Worm (Caenorhabditis elegans) whole organism, L3 larva: Measurements from ENCODE around the gene clec-35.

Experiments used
- R02D3.7 ChIP-seq: fragments of 150-350 bp; optimal IDR thresholded peaks from 2 replicates; lab custom pipeline; 2014; ENCODE audit warnings: missing biosample characterization, missing genetic modification characterization
- ZK546.5 ChIP-seq: sonication (generic microtip); optimal IDR thresholded peaks from 2 replicates; lab custom pipeline; 2017; ENCODE audit warnings: missing biosample characterization, missing genetic modification characterization
- ama-1 ChIP-seq: fragments of 150-350 bp; optimal IDR thresholded peaks from 2 replicates; lab custom pipeline; 2018
- ceh-16 ChIP-seq: sonication (generic microtip); optimal IDR thresholded peaks from 2 replicates; lab custom pipeline; 2017; ENCODE audit warnings: missing biosample characterization, missing genetic modification characterization
- ceh-28 ChIP-seq: fragments of 150-350 bp; optimal IDR thresholded peaks from 2 replicates; lab custom pipeline; 2014; ENCODE audit warnings: missing biosample characterization, missing genetic modification reagents, missing genetic modification characterization
- ceh-82 ChIP-seq: fragments of 150-350 bp; optimal IDR thresholded peaks from 2 replicates; lab custom pipeline; 2014; ENCODE audit warnings: missing biosample characterization, missing genetic modification characterization
- ceh-9 ChIP-seq: sonication (generic microtip); optimal IDR thresholded peaks from 2 replicates; lab custom pipeline; 2018; ENCODE audit warnings: missing biosample characterization, missing genetic modification characterization
- egl-27 ChIP-seq: sonication (generic microtip); optimal IDR thresholded peaks from 4 replicates; lab custom pipeline; 2017; ENCODE audit warnings: missing biosample characterization, missing genetic modification reagents, missing genetic modification characterization
- egl-5 ChIP-seq: fragments of 150-350 bp; optimal IDR thresholded peaks from 2 replicates; lab custom pipeline; 2017; ENCODE audit warnings: missing biosample characterization, missing genetic modification reagents, missing genetic modification characterization, inconsistent platforms
- elt-1 ChIP-seq: fragments of 150-350 bp; optimal IDR thresholded peaks from 2 replicates; lab custom pipeline; 2014; ENCODE audit warnings: missing biosample characterization, missing genetic modification characterization
- elt-2 ChIP-seq: sonication (generic microtip); optimal IDR thresholded peaks from 2 replicates; lab custom pipeline; 2016; ENCODE audit warnings: missing genetic modification reagents, mild to moderate bottlenecking, missing genetic modification characterization, missing compliant biosample characterization
- fkh-10 ChIP-seq: sonication (generic microtip); optimal IDR thresholded peaks from 2 replicates; lab custom pipeline; 2017; ENCODE audit warnings: missing biosample characterization, missing genetic modification reagents, missing genetic modification characterization
- fkh-2 ChIP-seq: fragments of 150-350 bp; optimal IDR thresholded peaks from 2 replicates; lab custom pipeline; 2014; ENCODE audit warnings: missing biosample characterization, missing genetic modification reagents, missing genetic modification characterization
- fos-1 ChIP-seq: fragments of 150-350 bp; optimal IDR thresholded peaks from 2 replicates; lab custom pipeline; 2014; ENCODE audit warnings: missing biosample characterization, missing genetic modification characterization
- hmg-11 ChIP-seq: sonication (generic microtip); optimal IDR thresholded peaks from 2 replicates; lab custom pipeline; 2016; ENCODE audit warnings: missing genetic modification characterization, missing compliant biosample characterization
- jun-1 ChIP-seq: fragments of 150-350 bp; optimal IDR thresholded peaks from 2 replicates; lab custom pipeline; 2014; ENCODE audit warnings: missing biosample characterization, missing genetic modification reagents, missing genetic modification characterization
- lin-15B ChIP-seq: fragments of 150-350 bp; optimal IDR thresholded peaks from 2 replicates; lab custom pipeline; 2014; ENCODE audit warnings: missing biosample characterization, missing genetic modification characterization
- lin-39 ChIP-seq: fragments of 150-350 bp; optimal IDR thresholded peaks from 2 replicates; lab custom pipeline; 2018; ENCODE audit warnings: missing biosample characterization, missing genetic modification reagents, missing genetic modification characterization
- lsy-12 ChIP-seq: sonication (generic microtip); optimal IDR thresholded peaks from 2 replicates; lab custom pipeline; 2016; ENCODE audit warnings: mild to moderate bottlenecking, missing genetic modification characterization, missing compliant biosample characterization
- mdl-1 ChIP-seq: fragments of 150-350 bp; optimal IDR thresholded peaks from 2 replicates; lab custom pipeline; 2014; ENCODE audit warnings: missing biosample characterization, missing genetic modification characterization
- nfya-1 ChIP-seq: sonication (generic microtip); optimal IDR thresholded peaks from 2 replicates; lab custom pipeline; 2017; ENCODE audit warnings: missing genetic modification characterization, mild to moderate bottlenecking, missing compliant biosample characterization, antibody characterized with exemption, moderate library complexity; ENCODE audit not compliant: insufficient read depth
- nhr-12 ChIP-seq: fragments of 150-350 bp; optimal IDR thresholded peaks from 2 replicates; lab custom pipeline; 2014; ENCODE audit warnings: missing biosample characterization, missing genetic modification characterization
- nhr-23 ChIP-seq: fragments of 150-350 bp; optimal IDR thresholded peaks from 2 replicates; lab custom pipeline; 2014; ENCODE audit warnings: missing biosample characterization, missing genetic modification reagents, missing genetic modification characterization
- nhr-237 ChIP-seq: fragments of 150-350 bp; optimal IDR thresholded peaks from 2 replicates; lab custom pipeline; 2014; ENCODE audit warnings: missing biosample characterization, missing genetic modification characterization
- nhr-25 ChIP-seq: sonication (generic microtip); optimal IDR thresholded peaks from 2 replicates; lab custom pipeline; 2017; ENCODE audit warnings: missing biosample characterization, missing genetic modification characterization
- nhr-28 ChIP-seq: fragments of 150-350 bp; optimal IDR thresholded peaks from 2 replicates; lab custom pipeline; 2014; ENCODE audit warnings: missing biosample characterization, missing genetic modification characterization
- nhr-76 ChIP-seq: fragments of 150-350 bp; sonication (generic microtip); optimal IDR thresholded peaks from 5 replicates; lab custom pipeline; 2014; ENCODE audit warnings: missing biosample characterization, missing genetic modification characterization
- nhr-77 ChIP-seq: fragments of 150-350 bp; optimal IDR thresholded peaks from 2 replicates; lab custom pipeline; 2014; ENCODE audit warnings: missing biosample characterization, missing genetic modification characterization
- pha-4 ChIP-seq: fragments of 150-350 bp; optimal IDR thresholded peaks from 2 replicates; lab custom pipeline; 2014; ENCODE audit warnings: missing biosample characterization, missing genetic modification reagents, missing genetic modification characterization
- pqm-1 ChIP-seq: fragments of 150-350 bp; optimal IDR thresholded peaks from 2 replicates; lab custom pipeline; 2017; ENCODE audit warnings: missing biosample characterization, missing genetic modification characterization, inconsistent platforms
- sea-2 ChIP-seq: fragments of 150-350 bp; sonication (generic microtip); optimal IDR thresholded peaks from 4 replicates; lab custom pipeline; 2014; ENCODE audit warnings: missing biosample characterization, missing genetic modification reagents, missing genetic modification characterization
- snpc-4 ChIP-seq: fragments of 150-350 bp; optimal IDR thresholded peaks from 2 replicates; lab custom pipeline; 2014; ENCODE audit warnings: missing biosample characterization, missing genetic modification characterization
- unc-39 ChIP-seq: sonication (generic microtip); optimal IDR thresholded peaks from 4 replicates; lab custom pipeline; 2017; ENCODE audit warnings: missing biosample characterization, missing genetic modification characterization
- unc-62 ChIP-seq: fragments of 150-350 bp; sonication (generic microtip); optimal IDR thresholded peaks from 4 replicates; lab custom pipeline; 2014; ENCODE audit warnings: missing biosample characterization, missing genetic modification reagents, missing genetic modification characterization
- zag-1 ChIP-seq: fragments of 150-350 bp; optimal IDR thresholded peaks from 2 replicates; lab custom pipeline; 2014; ENCODE audit warnings: missing biosample characterization, missing genetic modification characterization
- ztf-11 ChIP-seq: fragments of 150-350 bp; optimal IDR thresholded peaks from 2 replicates; lab custom pipeline; 2014; ENCODE audit warnings: missing biosample characterization, missing genetic modification characterization
- ztf-4 ChIP-seq: fragments of 150-350 bp; optimal IDR thresholded peaks from 2 replicates; lab custom pipeline; 2014; ENCODE audit warnings: missing biosample characterization, missing genetic modification characterization

clec-35 gene

DNA sequence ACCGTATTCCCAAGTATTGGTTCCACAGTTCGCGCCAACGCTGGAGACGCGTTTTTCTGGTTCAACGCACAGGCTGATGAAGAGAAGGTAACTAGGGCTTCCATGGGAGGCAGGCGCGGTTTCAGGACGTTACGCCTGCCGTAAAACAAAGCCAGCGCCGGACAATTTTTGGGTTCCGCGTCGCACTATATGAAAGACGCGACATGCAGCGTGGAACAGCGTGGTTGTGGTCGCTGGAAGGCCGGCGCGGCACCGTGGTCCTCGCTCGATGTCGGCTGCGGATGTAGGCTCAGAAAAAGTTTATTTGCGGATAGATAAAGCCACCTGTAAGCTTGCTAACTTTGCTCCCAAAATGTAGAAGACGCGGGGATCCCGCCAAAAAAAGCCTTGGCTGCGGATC, 15.4 kb downstream of the clec-35 start:
- TF ChIP-seq nhr-23 (tag; lab: Kevin White, UChicago): no peak
- no peak for TF ChIP-seq elt-1 (tag; lab: Kevin White, UChicago)
- no peak for TF ChIP-seq ceh-28 (tag; lab: Kevin White, UChicago)
- no peak for TF ChIP-seq ztf-11 (tag; lab: Kevin White, UChicago)

DNA sequence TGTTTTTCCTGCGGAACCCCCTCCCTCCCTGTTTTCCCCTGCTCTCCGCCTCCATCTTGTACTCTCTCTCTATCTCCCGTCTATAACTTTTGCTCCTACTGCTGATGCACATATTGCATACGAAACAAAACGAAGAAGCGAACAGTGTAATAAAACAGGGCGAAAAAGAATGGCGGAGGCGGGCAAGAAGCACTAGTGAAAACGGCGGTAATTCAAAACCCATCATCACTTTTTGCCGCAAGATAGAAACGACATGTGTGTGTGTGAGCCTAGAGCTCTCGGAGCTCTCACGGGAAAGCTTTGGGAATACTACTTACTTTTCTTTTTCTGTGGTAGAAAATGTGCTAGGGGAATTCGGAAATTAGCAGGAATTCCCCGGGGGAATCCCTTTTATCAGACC, 17.8 kb downstream of the clec-35 start:
- TF ChIP-seq ama-1 (lab: Kevin White, UChicago) (no peak), ZK546.5 (tag; lab: Kevin White, UChicago) (no peak), egl-5 (tag; lab: Kevin White, UChicago) (no peak), hmg-11 (tag; lab: Kevin White, UChicago) (no peak), mdl-1 (tag; lab: Kevin White, UChicago) (no peak), ceh-28 (tag; lab: Kevin White, UChicago) (no peak), ceh-9 (tag; lab: Kevin White, UChicago) (no peak), nhr-12 (tag; lab: Kevin White, UChicago) (no peak), lin-15B (tag; lab: Kevin White, UChicago) (no peak), nhr-28 (no peak), ceh-82 (tag; lab: Kevin White, UChicago) (no peak), zag-1 (no peak), elt-2 (tag; lab: Kevin White, UChicago) (no peak), sea-2 (GFP tag; lab: Kevin White, UChicago) (no peak), pqm-1 (tag; lab: Kevin White, UChicago) (no peak), snpc-4 (tag; lab: Kevin White, UChicago) (no peak), elt-1 (tag; lab: Kevin White, UChicago) (no peak), jun-1 (tag; lab: Kevin White, UChicago) (no peak), nhr-23 (tag; lab: Kevin White, UChicago) (no peak)

ce11 chrV:16834989-16835388, 18.9 kb downstream of the clec-35 start, which contains the start of gene tni-3:
TSS of gene tni-3 (minus strand) at chrV:16835128.
- TF ChIP-seq fkh-2 (tag; lab: Kevin White, UChicago) (no peak), hmg-11 (tag; lab: Kevin White, UChicago) (no peak), lin-39 (tag; lab: Kevin White, UChicago) (no peak), unc-62 (GFP tag; lab: Kevin White, UChicago) (no peak), nhr-76 (tag; lab: Kevin White, UChicago) (no peak)

ce11 chrV:16833672-16834071, 20.2 kb downstream of the clec-35 start:
- no peak for TF ChIP-seq nhr-25 (tag; lab: Kevin White, UChicago)
- TF ChIP-seq ceh-9 (tag; lab: Kevin White, UChicago): no peak
- no peak for TF ChIP-seq lin-39 (tag; lab: Kevin White, UChicago)
- TF ChIP-seq elt-1 (tag; lab: Kevin White, UChicago): no peak
- TF ChIP-seq nfya-1 (tag; lab: Kevin White, UChicago): no peak
- no peak for TF ChIP-seq nhr-76 (tag; lab: Kevin White, UChicago)
- no peak for TF ChIP-seq ceh-16 (tag; lab: Kevin White, UChicago)
- TF ChIP-seq nhr-12 (tag; lab: Kevin White, UChicago): no peak
- TF ChIP-seq ceh-82 (tag; lab: Kevin White, UChicago): no peak
- TF ChIP-seq nhr-77 (tag; lab: Kevin White, UChicago): no peak
- no peak for TF ChIP-seq nhr-237 (tag; lab: Kevin White, UChicago)
- no peak for TF ChIP-seq ceh-28 (tag; lab: Kevin White, UChicago)
- TF ChIP-seq pqm-1 (tag; lab: Kevin White, UChicago): no peak
- TF ChIP-seq ztf-4 (tag; lab: Kevin White, UChicago): no peak
- TF ChIP-seq ZK546.5 (tag; lab: Kevin White, UChicago): no peak
- TF ChIP-seq, all 47 proteins: peak for 0

- no peak for TF ChIP-seq ztf-4 (tag; lab: Kevin White, UChicago)
- no peak for TF ChIP-seq lin-15B (tag; lab: Kevin White, UChicago)
- no peak for TF ChIP-seq fkh-10 (GFP tag; lab: Kevin White, UChicago)
- no peak for TF ChIP-seq egl-27 (tag; lab: Kevin White, UChicago)
- no peak for TF ChIP-seq fos-1 (tag; lab: Kevin White, UChicago)
- TF ChIP-seq elt-2 (tag; lab: Kevin White, UChicago): no peak
- TF ChIP-seq R02D3.7 (tag; lab: Kevin White, UChicago): no peak
- TF ChIP-seq snpc-4 (tag; lab: Kevin White, UChicago): no peak
- no peak for TF ChIP-seq pha-4 (tag; lab: Kevin White, UChicago)
- TF ChIP-seq nhr-12 (tag; lab: Kevin White, UChicago): no peak
- TF ChIP-seq lsy-12 (tag; lab: Kevin White, UChicago): no peak
- no peak for TF ChIP-seq pqm-1 (tag; lab: Kevin White, UChicago)
- TF ChIP-seq ceh-28 (tag; lab: Kevin White, UChicago): no peak
- TF ChIP-seq unc-39: no peak
- no peak for TF ChIP-seq mdl-1 (tag; lab: Kevin White, UChicago)
- TF ChIP-seq, all 47 proteins: peak for 0
These were observed 21.0 kb downstream of the clec-35 start, which contains the start of gene phy-3 for ce11 chrV:16832865-16833264. TSS of gene phy-3 (plus strand) at chrV:16833165.
